Worm (Caenorhabditis elegans) whole organism, L2 larva: ENCODE results near the gene srx-12.

Experiments used
- ZK546.5 ChIP-seq: sonication (generic microtip); optimal IDR thresholded peaks from 2 replicates; lab custom pipeline; 2017; ENCODE audit warnings: missing biosample characterization, missing genetic modification characterization
- dmd-4 ChIP-seq: sonication (generic microtip); optimal IDR thresholded peaks from 2 replicates; lab custom pipeline; 2017; ENCODE audit warnings: missing biosample characterization, missing genetic modification characterization
- fos-1 ChIP-seq: fragments of 150-350 bp; optimal IDR thresholded peaks from 2 replicates; lab custom pipeline; 2014; ENCODE audit warnings: missing biosample characterization, missing genetic modification characterization
- lsy-2 ChIP-seq, 2 experiments: fragments of 150-350 bp in 1 of 2; sonication (generic microtip) in 1 of 2; optimal IDR thresholded peaks; 2 replicates each; lab custom pipeline; 2014 to 2017; ENCODE audit warnings: missing biosample characterization in 2 of 2, missing genetic modification characterization in 2 of 2
- nhr-10 ChIP-seq: sonication (generic microtip); optimal IDR thresholded peaks from 2 replicates; lab custom pipeline; 2017; ENCODE audit warnings: missing biosample characterization, missing genetic modification characterization
- nhr-23 ChIP-seq: fragments of 150-350 bp; optimal IDR thresholded peaks from 2 replicates; lab custom pipeline; 2014; ENCODE audit warnings: missing biosample characterization, missing genetic modification reagents, missing genetic modification characterization
- nhr-237 ChIP-seq: fragments of 150-350 bp; optimal IDR thresholded peaks from 2 replicates; lab custom pipeline; 2014; ENCODE audit warnings: missing biosample characterization, missing genetic modification characterization
- nhr-77 ChIP-seq: fragments of 150-350 bp; optimal IDR thresholded peaks from 2 replicates; lab custom pipeline; 2014; ENCODE audit warnings: missing biosample characterization, missing genetic modification characterization
- unc-39 ChIP-seq: fragments of 150-350 bp; optimal IDR thresholded peaks from 2 replicates; lab custom pipeline; 2014; ENCODE audit warnings: missing biosample characterization, missing genetic modification characterization
- unc-62 ChIP-seq: fragments of 150-350 bp; optimal IDR thresholded peaks from 2 replicates; lab custom pipeline; 2014; ENCODE audit warnings: missing biosample characterization, missing genetic modification reagents, missing genetic modification characterization
- ztf-11 ChIP-seq: sonication (generic microtip); optimal IDR thresholded peaks from 2 replicates; lab custom pipeline; 2017; ENCODE audit warnings: missing biosample characterization, missing genetic modification characterization
- ztf-4 ChIP-seq: fragments of 150-350 bp; optimal IDR thresholded peaks from 2 replicates; lab custom pipeline; 2014; ENCODE audit warnings: missing biosample characterization, missing genetic modification characterization

- TF ChIP-seq lsy-2 (tag; optimal IDR thresholded peaks at IDR 0.05; lab: Kevin White, UChicago), result no peak
- no peak for TF ChIP-seq ZK546.5 (tag; lab: Kevin White, UChicago)
- no peak for TF ChIP-seq fos-1
- TF ChIP-seq nhr-237 (tag; lab: Kevin White, UChicago), result no peak
- TF ChIP-seq dmd-4 (tag; lab: Kevin White, UChicago), result no peak
- TF ChIP-seq ztf-4 (tag; lab: Kevin White, UChicago), result no peak
- no peak for TF ChIP-seq unc-39
- TF ChIP-seq nhr-23 (tag; lab: Kevin White, UChicago), result no peak
- TF ChIP-seq nhr-77 (tag; lab: Kevin White, UChicago), result no peak
- no peak for TF ChIP-seq unc-62 (GFP tag; lab: Kevin White, UChicago)
- TF ChIP-seq ztf-11, result no peak
- no peak for TF ChIP-seq nhr-10
Measured at ce11 chrIV:999675-1000074, 46.1 kb upstream of the srx-12 start.
